Fruit fly (Drosophila melanogaster) whole organism, prepupa: Measurements from ENCODE around the gene CG13137.

Experiments
- Blimp-1 ChIP-seq: fragments of 200-800 bp; sonication (Bioruptor generic); optimal IDR thresholded peaks from 3 replicates; lab custom pipeline; 2017; ENCODE audit warnings: missing biosample characterization, missing genetic modification characterization, mild to moderate bottlenecking, moderate library complexity, missing genetic modification reagents
- CG10669 ChIP-seq: fragments of 200-800 bp; sonication (Bioruptor generic); optimal IDR thresholded peaks from 3 replicates; lab custom pipeline; 2018; ENCODE audit warnings: missing biosample characterization, mild to moderate bottlenecking, missing genetic modification characterization, moderate library complexity
- CG11294 ChIP-seq: fragments of 200-800 bp; sonication (Bioruptor generic); IDR thresholded peaks from 2 replicates; pipeline ENCODE4 v1.3.6; 2022; ENCODE audit warnings: missing biosample characterization, missing genetic modification characterization
- CG11902 ChIP-seq: fragments of 200-800 bp; sonication (Bioruptor generic); optimal IDR thresholded peaks from 3 replicates; lab custom pipeline; 2016; ENCODE audit warnings: missing biosample characterization, missing genetic modification characterization
- CG1621 ChIP-seq: fragments of 200-800 bp; sonication (Bioruptor generic); optimal IDR thresholded peaks from 3 replicates; lab custom pipeline; 2018; ENCODE audit warnings: missing biosample characterization, mild to moderate bottlenecking, missing genetic modification characterization
- CG16779 ChIP-seq: fragments of 200-800 bp; sonication (Bioruptor generic); optimal IDR thresholded peaks from 3 replicates; lab custom pipeline; 2017; ENCODE audit warnings: missing biosample characterization, mild to moderate bottlenecking, missing genetic modification characterization
- CG3032 ChIP-seq: fragments of 200-800 bp; optimal IDR thresholded peaks from 2 replicates; lab custom pipeline; 2019; ENCODE audit warnings: missing biosample characterization, mild to moderate bottlenecking, missing genetic modification characterization, moderate library complexity
- CG31627 ChIP-seq: fragments of 200-800 bp; sonication (Bioruptor generic); optimal IDR thresholded peaks from 3 replicates; lab custom pipeline; 2016; ENCODE audit warnings: missing biosample characterization, missing genetic modification characterization
- CG32006 ChIP-seq: fragments of 200-800 bp; sonication (Bioruptor generic); optimal IDR thresholded peaks from 3 replicates; lab custom pipeline; 2017; ENCODE audit warnings: missing biosample characterization, mild to moderate bottlenecking, missing genetic modification characterization
- CG34406 ChIP-seq: fragments of 200-800 bp; sonication (Bioruptor generic); optimal IDR thresholded peaks from 3 replicates; lab custom pipeline; 2016; ENCODE audit warnings: missing biosample characterization, missing genetic modification characterization
- CG3919 ChIP-seq: fragments of 200-800 bp; sonication (Bioruptor generic); optimal IDR thresholded peaks from 3 replicates; lab custom pipeline; 2016; ENCODE audit warnings: missing biosample characterization, missing genetic modification characterization
- CG4318 ChIP-seq: fragments of 200-800 bp; sonication (Bioruptor generic); optimal IDR thresholded peaks from 3 replicates; lab custom pipeline; 2017; ENCODE audit warnings: missing biosample characterization, mild to moderate bottlenecking, missing genetic modification characterization
- CG6163 ChIP-seq: fragments of 200-800 bp; sonication (Bioruptor generic); IDR thresholded peaks from 3 replicates; pipeline ENCODE4 v1.3.6; 2022; ENCODE audit warnings: missing biosample characterization, missing genetic modification characterization
- CG6276 ChIP-seq: fragments of 200-800 bp; sonication (Bioruptor generic); optimal IDR thresholded peaks from 2 replicates; lab custom pipeline; 2017; ENCODE audit warnings: missing biosample characterization, mild to moderate bottlenecking, missing genetic modification characterization
- CG6792 ChIP-seq: fragments of 200-800 bp; sonication (Bioruptor generic); optimal IDR thresholded peaks from 3 replicates; lab custom pipeline; 2016; ENCODE audit warnings: missing biosample characterization, missing genetic modification characterization
- CG6808 ChIP-seq: fragments of 200-800 bp; sonication (Bioruptor generic); optimal IDR thresholded peaks from 3 replicates; lab custom pipeline; 2017; ENCODE audit warnings: missing biosample characterization, missing genetic modification characterization, mild to moderate bottlenecking, moderate library complexity, missing genetic modification reagents
- CG6854 ChIP-seq: fragments of 200-800 bp; sonication (Bioruptor generic); optimal IDR thresholded peaks from 2 replicates; lab custom pipeline; 2017; ENCODE audit warnings: missing biosample characterization, mild to moderate bottlenecking, missing genetic modification characterization
- CG8119 ChIP-seq: fragments of 200-800 bp; sonication (Bioruptor generic); IDR thresholded peaks from 3 replicates; pipeline ENCODE4 v1.3.6; 2022; ENCODE audit warnings: missing biosample characterization, missing genetic modification characterization
- CG8319 ChIP-seq: fragments of 200-800 bp; sonication (Bioruptor generic); optimal IDR thresholded peaks from 3 replicates; lab custom pipeline; 2016; ENCODE audit warnings: missing biosample characterization, missing genetic modification characterization
- CG8632 ChIP-seq: fragments of 200-800 bp; sonication (Bioruptor generic); optimal IDR thresholded peaks from 3 replicates; lab custom pipeline; 2016; ENCODE audit warnings: missing biosample characterization, missing genetic modification characterization
- CG9139 ChIP-seq: fragments of 200-800 bp; sonication (Bioruptor generic); optimal IDR thresholded peaks from 3 replicates; lab custom pipeline; 2017; ENCODE audit warnings: missing biosample characterization, mild to moderate bottlenecking, missing genetic modification characterization
- Eip75B ChIP-seq: fragments of 200-800 bp; sonication (Bioruptor generic); optimal IDR thresholded peaks from 3 replicates; lab custom pipeline; 2016; ENCODE audit warnings: missing biosample characterization, missing genetic modification characterization
- Eip78C ChIP-seq: fragments of 200-800 bp; sonication (Bioruptor generic); peaks from one replicate; lab custom pipeline; 2016; ENCODE audit warnings: missing biosample characterization, missing genetic modification characterization
- Ets21C ChIP-seq: fragments of 200-800 bp; sonication (Bioruptor generic); optimal IDR thresholded peaks from 3 replicates; lab custom pipeline; 2016; ENCODE audit warnings: missing biosample characterization, missing genetic modification characterization
- Ets96B ChIP-seq: fragments of 200-800 bp; optimal IDR thresholded peaks from 2 replicates; lab custom pipeline; 2019; ENCODE audit warnings: missing biosample characterization, mild to moderate bottlenecking, missing genetic modification characterization, moderate library complexity
- Gug ChIP-seq: fragments of 200-800 bp; sonication (Bioruptor generic); IDR thresholded peaks from 2 replicates; pipeline ENCODE4 v1.3.6; 2022; ENCODE audit warnings: missing biosample characterization, missing genetic modification characterization
- Hr38 ChIP-seq: sonication (Bioruptor generic); optimal IDR thresholded peaks from 2 replicates; lab custom pipeline; 2016; ENCODE audit warnings: missing biosample characterization, missing genetic modification characterization
- Lpt ChIP-seq: fragments of 200-800 bp; sonication (Bioruptor generic); optimal IDR thresholded peaks from 3 replicates; lab custom pipeline; 2016; ENCODE audit warnings: missing biosample characterization, missing genetic modification characterization
- Met ChIP-seq: fragments of 200-800 bp; sonication (Bioruptor generic); optimal IDR thresholded peaks from 3 replicates; lab custom pipeline; 2016; ENCODE audit warnings: missing biosample characterization, missing genetic modification characterization
- OdsH ChIP-seq: fragments of 200-800 bp; sonication (Bioruptor generic); optimal IDR thresholded peaks from 3 replicates; lab custom pipeline; 2016; ENCODE audit warnings: missing biosample characterization, missing genetic modification characterization
- Smox ChIP-seq: fragments of 200-800 bp; sonication (Bioruptor generic); optimal IDR thresholded peaks from 3 replicates; lab custom pipeline; 2016; ENCODE audit warnings: missing biosample characterization, missing genetic modification characterization
- Sox102F ChIP-seq: fragments of 200-800 bp; sonication (Bioruptor generic); optimal IDR thresholded peaks from 2 replicates; lab custom pipeline; 2016; ENCODE audit warnings: missing biosample characterization, mild to moderate bottlenecking, missing genetic modification characterization
- Sox14 ChIP-seq: fragments of 200-800 bp; sonication (Bioruptor generic); optimal IDR thresholded peaks from 3 replicates; lab custom pipeline; 2016; ENCODE audit warnings: missing biosample characterization, missing genetic modification characterization
- Sox15 ChIP-seq: fragments of 200-800 bp; sonication (Bioruptor generic); optimal IDR thresholded peaks from 3 replicates; lab custom pipeline; 2016; ENCODE audit warnings: missing biosample characterization, missing genetic modification characterization
- acj6 ChIP-seq: fragments of 200-800 bp; sonication (Bioruptor generic); optimal IDR thresholded peaks from 3 replicates; lab custom pipeline; 2016; ENCODE audit warnings: missing biosample characterization, missing genetic modification characterization
- cyc ChIP-seq: fragments of 200-800 bp; sonication (Bioruptor generic); optimal IDR thresholded peaks from 3 replicates; lab custom pipeline; 2016; ENCODE audit warnings: missing biosample characterization, missing genetic modification characterization
- dsx ChIP-seq: fragments of 200-800 bp; optimal IDR thresholded peaks from 3 replicates; lab custom pipeline; 2019; ENCODE audit warnings: missing biosample characterization, mild to moderate bottlenecking, missing genetic modification characterization, moderate library complexity; ENCODE audit not compliant: poor library complexity, severe bottlenecking
- eg ChIP-seq: fragments of 200-800 bp; sonication (Bioruptor generic); IDR thresholded peaks from 3 replicates; pipeline ENCODE4 v1.3.6; 2022; ENCODE audit warnings: missing biosample characterization, missing genetic modification characterization
- esn ChIP-seq: fragments of 200-800 bp; sonication (Bioruptor generic); optimal IDR thresholded peaks from 2 replicates; lab custom pipeline; 2016; ENCODE audit warnings: missing biosample characterization, mild to moderate bottlenecking, missing genetic modification characterization, moderate library complexity
- fd85E ChIP-seq: fragments of 200-800 bp; sonication (Bioruptor generic); optimal IDR thresholded peaks from 3 replicates; lab custom pipeline; 2016; ENCODE audit warnings: missing biosample characterization, missing genetic modification characterization
- fkh ChIP-seq: fragments of 200-800 bp; sonication (Bioruptor generic); optimal IDR thresholded peaks from 3 replicates; lab custom pipeline; 2017; ENCODE audit warnings: missing biosample characterization, mild to moderate bottlenecking, missing genetic modification characterization, moderate library complexity
- net ChIP-seq: fragments of 200-800 bp; sonication (Bioruptor generic); optimal IDR thresholded peaks from 3 replicates; lab custom pipeline; 2016; ENCODE audit warnings: missing biosample characterization, missing genetic modification characterization
- pdm3 ChIP-seq: fragments of 200-800 bp; sonication (Bioruptor generic); optimal IDR thresholded peaks from 3 replicates; lab custom pipeline; 2016; ENCODE audit warnings: missing biosample characterization, missing genetic modification characterization
- salr ChIP-seq, 2 experiments: fragments of 200-800 bp; sonication (Bioruptor generic); optimal IDR thresholded peaks; 3 replicates each; lab custom pipeline; 2016 to 2018; ENCODE audit warnings: missing biosample characterization in 2 of 2, missing genetic modification characterization in 2 of 2, mild to moderate bottlenecking in 1 of 2
- spab ChIP-seq: fragments of 200-800 bp; sonication (Bioruptor generic); optimal IDR thresholded peaks from 2 replicates; lab custom pipeline; 2017; ENCODE audit warnings: missing biosample characterization, mild to moderate bottlenecking, missing genetic modification characterization, missing genetic modification reagents
- ss ChIP-seq, 2 experiments: fragments of 200-800 bp; sonication (Bioruptor generic); optimal IDR thresholded peaks; 2 replicates in 1 of 2; 3 replicates in 1 of 2; lab custom pipeline; 2017 to 2018; ENCODE audit warnings: mild to moderate bottlenecking in 2 of 2, missing biosample characterization in 2 of 2, missing genetic modification characterization in 2 of 2, moderate library complexity in 1 of 2
- svp ChIP-seq: fragments of 200-800 bp; sonication (Bioruptor generic); peaks from one replicate; lab custom pipeline; 2016; ENCODE audit warnings: missing biosample characterization, missing genetic modification characterization
- topi ChIP-seq: fragments of 200-800 bp; sonication (Bioruptor generic); optimal IDR thresholded peaks from 3 replicates; lab custom pipeline; 2016; ENCODE audit warnings: missing biosample characterization, missing genetic modification characterization
- vri ChIP-seq: fragments of 200-800 bp; sonication (Bioruptor generic); optimal IDR thresholded peaks from 3 replicates; lab custom pipeline; 2016; ENCODE audit warnings: missing biosample characterization, mild to moderate bottlenecking, missing genetic modification characterization

Gene CG13137

dm6 chr2L:10198911-10199310 lies 26.4 kb downstream of the CG13137 start, which contains the start of gene Sur:
Gene Sur, minus strand, starts transcription at chr2L:10199117.
- TF ChIP-seq Sox15 = no peak
- no peak for TF ChIP-seq eg (GFP tag; lab: Robert Waterston, UW)
- no peak for TF ChIP-seq esn (GFP tag; lab: Kevin White, UChicago)
- no peak for TF ChIP-seq CG6854
- TF ChIP-seq spab (GFP tag; lab: Kevin White, UChicago) = no peak
- TF ChIP-seq Lpt = no peak
- peak; percentile 18; the same call in 1 of the 3 replicates for TF ChIP-seq CG6163
- TF ChIP-seq vri = no peak
- TF ChIP-seq CG32006 (GFP tag; lab: Kevin White, UChicago) = no peak
- no peak for TF ChIP-seq Blimp-1 (GFP tag; lab: Kevin White, UChicago)
- no peak for TF ChIP-seq Hr38 (GFP tag; lab: Kevin White, UChicago)
- TF ChIP-seq OdsH (GFP tag; lab: Kevin White, UChicago) = no peak
- no peak for TF ChIP-seq CG11294
- TF ChIP-seq Eip75B = no peak
- no peak for TF ChIP-seq acj6
- TF ChIP-seq CG11902 (GFP tag; lab: Kevin White, UChicago) = no peak
- TF ChIP-seq Ets96B = no peak
- TF ChIP-seq fkh (GFP tag; lab: Kevin White, UChicago) = peak; percentile 15
- no peak for TF ChIP-seq CG10669
- no peak for TF ChIP-seq CG6792
- peak; percentile 58 for TF ChIP-seq Eip78C (GFP tag; lab: Kevin White, UChicago)
- TF ChIP-seq CG4318 = no peak
- TF ChIP-seq salr (GFP tag; optimal IDR thresholded peaks at IDR 0.05; lab: Kevin White, UChicago) = no peak
- TF ChIP-seq Sox102F (GFP tag; lab: Kevin White, UChicago) = no peak
- TF ChIP-seq topi (GFP tag; lab: Kevin White, UChicago) = no peak
- no peak for TF ChIP-seq CG6808 (GFP tag; lab: Kevin White, UChicago)
- peak; percentile 84 for TF ChIP-seq svp

- TF ChIP-seq CG9139 (GFP tag; lab: Kevin White, UChicago) = peak; percentile 91
- TF ChIP-seq pdm3 (GFP tag; lab: Kevin White, UChicago) = peak; percentile 92
- TF ChIP-seq Ets96B = peak; percentile 57
- TF ChIP-seq svp = peak; percentile 92
- no peak for TF ChIP-seq dsx
- peak; percentile 69 for TF ChIP-seq Gug (GFP tag; lab: Robert Waterston, UW)
- TF ChIP-seq OdsH (GFP tag; lab: Kevin White, UChicago) = peak; percentile 96
- TF ChIP-seq CG8119 = peak; percentile 60; the same call in 1 of the 3 replicates
- TF ChIP-seq CG10669 = peak; percentile 81
- peak; percentile 91 for TF ChIP-seq CG6792
- TF ChIP-seq ss (GFP tag; optimal IDR thresholded peaks at IDR 0.05; lab: Kevin White, UChicago) = peak; percentile 81 to 94
- peak; percentile 96 for TF ChIP-seq cyc
- peak; percentile 95 for TF ChIP-seq topi (GFP tag; lab: Kevin White, UChicago)
- TF ChIP-seq Ets21C (GFP tag; lab: Kevin White, UChicago) = peak; percentile 84
- no peak for TF ChIP-seq CG16779
- peak; percentile 98 for TF ChIP-seq CG3919
- peak; percentile 80 for TF ChIP-seq CG6808 (GFP tag; lab: Kevin White, UChicago)
- peak; percentile 90 for TF ChIP-seq Smox
- peak; percentile 83 for TF ChIP-seq CG8632 (GFP tag; lab: Kevin White, UChicago)
- peak; percentile 82 for TF ChIP-seq Sox15
- peak; percentile 93 for TF ChIP-seq acj6
- peak; percentile 97 for TF ChIP-seq CG1621
- no peak for TF ChIP-seq Hr38 (GFP tag; lab: Kevin White, UChicago)
- TF ChIP-seq CG34406 = peak; percentile 92
- peak; percentile 94 for TF ChIP-seq Sox102F (GFP tag; lab: Kevin White, UChicago)
- TF ChIP-seq CG6276 (GFP tag; lab: Kevin White, UChicago) = no peak
- peak; percentile 95 for TF ChIP-seq Eip78C (GFP tag; lab: Kevin White, UChicago)
- peak; percentile 90 for TF ChIP-seq Blimp-1 (GFP tag; lab: Kevin White, UChicago)
- no peak for TF ChIP-seq CG4318
- peak; percentile 96 for TF ChIP-seq Sox14 (GFP tag; lab: Kevin White, UChicago)
- peak; percentile 91 for TF ChIP-seq fd85E
- peak; percentile 87 for TF ChIP-seq CG8319 (GFP tag; lab: Kevin White, UChicago)
- peak; percentile 93 for TF ChIP-seq Met
- peak; percentile 96 for TF ChIP-seq CG6163
- peak; percentile 75 for TF ChIP-seq CG3032 (tag; lab: Kevin White, UChicago)
- TF ChIP-seq CG31627 (GFP tag; lab: Kevin White, UChicago) = peak; percentile 96
- peak; percentile 93 for TF ChIP-seq net
- TF ChIP-seq fkh (GFP tag; lab: Kevin White, UChicago) = peak; percentile 90
These were observed 28.3 kb downstream of the CG13137 start, which contains the start of the genes Ripalpha and RpL7 for dm6 chr2L:10200847-10201246. Gene Ripalpha, minus strand, starts transcription at chr2L:10200974. Gene RpL7, plus strand, starts transcription at chr2L:10201004.
